Fruit fly (Drosophila melanogaster) whole organism, embryonic: ENCODE data around the gene Nepl18.

Source experiments
- Antp ChIP-seq: fragments of 200-800 bp; sonication (Bioruptor generic); optimal IDR thresholded peaks from 3 replicates; lab custom pipeline; 2016; ENCODE audit warnings: missing biosample characterization, missing genetic modification characterization
- Atf-2 ChIP-seq: fragments of 200-800 bp; sonication (Bioruptor generic); optimal IDR thresholded peaks from 2 replicates; lab custom pipeline; 2016; ENCODE audit warnings: missing biosample characterization, missing genetic modification characterization
- Atf3 ChIP-seq: fragments of 200-800 bp; sonication (Bioruptor generic); optimal IDR thresholded peaks from 3 replicates; lab custom pipeline; 2016; ENCODE audit warnings: missing biosample characterization, missing genetic modification characterization
- Blimp-1 ChIP-seq: fragments of 200-800 bp; sonication (Bioruptor generic); optimal IDR thresholded peaks from 3 replicates; lab custom pipeline; 2018; ENCODE audit warnings: missing biosample characterization, missing genetic modification characterization, mild to moderate bottlenecking, moderate library complexity, missing genetic modification reagents
- CG11696 ChIP-seq: fragments of 200-800 bp; sonication (Bioruptor generic); IDR thresholded peaks from 2 replicates; pipeline ENCODE4 v1.3.6; 2022; ENCODE audit warnings: missing biosample characterization, missing genetic modification characterization
- CG12299 ChIP-seq: fragments of 200-800 bp; sonication (Bioruptor generic); optimal IDR thresholded peaks from 2 replicates; lab custom pipeline; 2018; ENCODE audit warnings: missing biosample characterization, mild to moderate bottlenecking, missing genetic modification characterization
- CG12769 ChIP-seq: fragments of 200-800 bp; sonication (Bioruptor generic); optimal IDR thresholded peaks from 2 replicates; lab custom pipeline; 2019; ENCODE audit warnings: missing biosample characterization, mild to moderate bottlenecking, missing genetic modification characterization, moderate library complexity
- CG15269 ChIP-seq: fragments of 200-800 bp; sonication (Bioruptor generic); optimal IDR thresholded peaks from 2 replicates; lab custom pipeline; 2018; ENCODE audit warnings: missing biosample characterization, mild to moderate bottlenecking, missing genetic modification characterization, moderate library complexity
- CG15696 ChIP-seq: fragments of 200-800 bp; sonication (Bioruptor generic); optimal IDR thresholded peaks from 2 replicates; lab custom pipeline; 2019; ENCODE audit warnings: missing biosample characterization, mild to moderate bottlenecking, missing genetic modification characterization, moderate library complexity
- CG17612 ChIP-seq: fragments of 200-800 bp; sonication (Bioruptor generic); IDR thresholded peaks from 2 replicates; pipeline ENCODE4 v1.3.6; 2022; ENCODE audit warnings: missing biosample characterization, missing genetic modification characterization
- CG17912 ChIP-seq: fragments of 200-800 bp; sonication (Bioruptor generic); optimal IDR thresholded peaks from 2 replicates; lab custom pipeline; 2018; ENCODE audit warnings: missing biosample characterization, mild to moderate bottlenecking, missing genetic modification characterization
- CG2120 ChIP-seq: fragments of 200-800 bp; sonication (Bioruptor generic); optimal IDR thresholded peaks from 3 replicates; lab custom pipeline; 2016; ENCODE audit warnings: missing biosample characterization, missing genetic modification characterization
- CG2199 ChIP-seq: fragments of 200-800 bp; sonication (Bioruptor generic); IDR thresholded peaks from 3 replicates; pipeline ENCODE4 v1.3.6; 2022; ENCODE audit warnings: missing biosample characterization, missing genetic modification characterization
- CG2712 ChIP-seq: fragments of 200-800 bp; optimal IDR thresholded peaks from 3 replicates; lab custom pipeline; 2019; ENCODE audit warnings: missing biosample characterization, mild to moderate bottlenecking, missing genetic modification characterization, moderate library complexity
- CG30431 ChIP-seq: fragments of 200-800 bp; sonication (Bioruptor generic); optimal IDR thresholded peaks from 2 replicates; lab custom pipeline; 2017; ENCODE audit warnings: missing biosample characterization, missing genetic modification characterization
- CG31365 ChIP-seq: fragments of 200-800 bp; sonication (Bioruptor generic); optimal IDR thresholded peaks from 2 replicates; lab custom pipeline; 2018; ENCODE audit warnings: missing biosample characterization, mild to moderate bottlenecking, missing genetic modification characterization
- CG32767 ChIP-seq: fragments of 200-800 bp; sonication (Bioruptor generic); IDR thresholded peaks from 2 replicates; pipeline ENCODE4 v1.3.6; 2022; ENCODE audit warnings: missing biosample characterization, missing genetic modification characterization
- CG34422 ChIP-seq: fragments of 200-800 bp; sonication (Bioruptor generic); IDR thresholded peaks from 3 replicates; pipeline ENCODE4 v1.3.6; 2022; ENCODE audit warnings: missing biosample characterization, missing genetic modification characterization
- CG4617 ChIP-seq: fragments of 200-800 bp; sonication (Bioruptor generic); optimal IDR thresholded peaks from 3 replicates; lab custom pipeline; 2016; ENCODE audit warnings: missing biosample characterization, missing genetic modification characterization, borderline replicate concordance
- CG6175 ChIP-seq: fragments of 200-800 bp; sonication (Bioruptor generic); IDR thresholded peaks from 3 replicates; pipeline ENCODE4 v1.3.6; 2022; ENCODE audit warnings: missing biosample characterization, missing genetic modification characterization
- CG6765 ChIP-seq: fragments of 200-800 bp; sonication (Bioruptor generic); optimal IDR thresholded peaks from 3 replicates; lab custom pipeline; 2017; ENCODE audit warnings: missing biosample characterization, mild to moderate bottlenecking, missing genetic modification characterization
- CG7963 ChIP-seq: fragments of 200-800 bp; sonication (Bioruptor generic); IDR thresholded peaks from 3 replicates; pipeline ENCODE4 v1.3.6; 2022; ENCODE audit warnings: missing biosample characterization, missing genetic modification characterization; ENCODE audit not compliant: partially characterized antibody
- CG8281 ChIP-seq: fragments of 200-800 bp; sonication (Bioruptor generic); optimal IDR thresholded peaks from 2 replicates; lab custom pipeline; 2018; ENCODE audit warnings: missing biosample characterization, mild to moderate bottlenecking, missing genetic modification characterization, moderate library complexity
- CG8924 ChIP-seq: fragments of 200-800 bp; optimal IDR thresholded peaks from 3 replicates; lab custom pipeline; 2019; ENCODE audit warnings: missing biosample characterization, mild to moderate bottlenecking, missing genetic modification characterization, moderate library complexity
- CrebB ChIP-seq: fragments of 200-800 bp; sonication (Bioruptor generic); optimal IDR thresholded peaks from 3 replicates; lab custom pipeline; 2018; ENCODE audit warnings: missing biosample characterization, mild to moderate bottlenecking, missing genetic modification characterization
- E2f2 ChIP-seq: fragments of 200-800 bp; sonication (Bioruptor generic); IDR thresholded peaks from 2 replicates; pipeline ENCODE4 v1.3.6; 2022; ENCODE audit warnings: missing biosample characterization, missing genetic modification characterization
- Ets97D ChIP-seq: fragments of 200-800 bp; sonication (Bioruptor generic); optimal IDR thresholded peaks from 3 replicates; lab custom pipeline; 2016; ENCODE audit warnings: missing biosample characterization, missing genetic modification characterization
- Fer3 ChIP-seq: fragments of 200-800 bp; sonication (Bioruptor generic); optimal IDR thresholded peaks from 2 replicates; lab custom pipeline; 2018; ENCODE audit warnings: missing biosample characterization, mild to moderate bottlenecking, missing genetic modification characterization, moderate library complexity
- Mad ChIP-seq: fragments of 200-800 bp; sonication (Bioruptor generic); optimal IDR thresholded peaks from 2 replicates; lab custom pipeline; 2016; ENCODE audit warnings: missing biosample characterization, missing genetic modification characterization
- NFAT ChIP-seq: fragments of 200-800 bp; sonication (Bioruptor generic); IDR thresholded peaks from 2 replicates; pipeline ENCODE4 v1.3.6; 2022; ENCODE audit warnings: missing biosample characterization, missing genetic modification characterization
- Opbp ChIP-seq: fragments of 200-800 bp; sonication (Bioruptor generic); IDR thresholded peaks from 3 replicates; pipeline ENCODE4 v1.3.6; 2022; ENCODE audit warnings: missing biosample characterization, missing genetic modification characterization; ENCODE audit not compliant: partially characterized antibody
- Sox102F ChIP-seq: fragments of 200-800 bp; sonication (Bioruptor generic); optimal IDR thresholded peaks from 2 replicates; lab custom pipeline; 2018; ENCODE audit warnings: missing biosample characterization, mild to moderate bottlenecking, missing genetic modification characterization, moderate library complexity
- Xrp1 ChIP-seq: fragments of 200-800 bp; sonication (Bioruptor generic); IDR thresholded peaks from 2 replicates; pipeline ENCODE4 v1.3.6; 2022; ENCODE audit warnings: missing biosample characterization, missing genetic modification characterization
- bcd ChIP-seq: fragments of 200-800 bp; sonication (Bioruptor generic); optimal IDR thresholded peaks from 2 replicates; lab custom pipeline; 2017; ENCODE audit warnings: missing biosample characterization, mild to moderate bottlenecking, missing genetic modification characterization
- caup ChIP-seq: fragments of 200-800 bp; sonication (Bioruptor generic); optimal IDR thresholded peaks from 3 replicates; lab custom pipeline; 2017; ENCODE audit warnings: missing biosample characterization, mild to moderate bottlenecking, missing genetic modification characterization, moderate library complexity; ENCODE audit not compliant: severe bottlenecking
- croc ChIP-seq: fragments of 200-800 bp; sonication (Bioruptor generic); conservative IDR thresholded peaks from 3 replicates; pipeline ENCODE4 v1.3.6; 2022; ENCODE audit warnings: missing biosample characterization, missing genetic modification characterization
- dpn ChIP-seq, 2 experiments: fragments of 200-800 bp; sonication (Bioruptor generic); optimal IDR thresholded peaks; 3 replicates each; lab custom pipeline; 2016; ENCODE audit warnings: missing biosample characterization in 2 of 2, missing genetic modification characterization in 2 of 2
- esg ChIP-seq: fragments of 200-800 bp; sonication (Bioruptor generic); conservative IDR thresholded peaks from 2 replicates; pipeline ENCODE4 v1.3.6; 2022; ENCODE audit warnings: missing biosample characterization, missing genetic modification characterization
- eve ChIP-seq, 2 experiments: fragments of >200 bp; optimal IDR thresholded peaks; 2 replicates each; lab custom pipeline; 2017; ENCODE audit warnings: missing biosample characterization in 2 of 2, missing genetic modification characterization in 2 of 2
- grau ChIP-seq: fragments of 200-800 bp; optimal IDR thresholded peaks from 3 replicates; lab custom pipeline; 2019; ENCODE audit warnings: missing biosample characterization, mild to moderate bottlenecking, missing genetic modification characterization, moderate library complexity
- ham ChIP-seq: fragments of 200-800 bp; sonication (Bioruptor generic); IDR thresholded peaks from 2 replicates; pipeline ENCODE4 v1.3.6; 2022; ENCODE audit warnings: missing biosample characterization, missing genetic modification characterization
- hkb ChIP-seq, 2 experiments: fragments of 200-800 bp in 1 of 2; fragments of >200 bp in 1 of 2; sonication (Bioruptor generic) in 1 of 2; IDR thresholded peaks in 1 of 2; optimal IDR thresholded peaks in 1 of 2; 2 replicates each; pipeline versions ENCODE4 v1.3.6 to Lab custom; 2017 to 2022; ENCODE audit warnings: missing biosample characterization in 1 of 2, missing genetic modification characterization in 1 of 2
- kay ChIP-seq: fragments of 200-800 bp; sonication (Bioruptor generic); optimal IDR thresholded peaks from 2 replicates; lab custom pipeline; 2016; ENCODE audit warnings: missing biosample characterization, missing genetic modification characterization
- kni ChIP-seq: fragments of 200-800 bp; sonication (Bioruptor generic); optimal IDR thresholded peaks from 3 replicates; lab custom pipeline; 2017; ENCODE audit warnings: mild to moderate bottlenecking, missing biosample characterization, missing genetic modification reagents, missing genetic modification characterization
- phol ChIP-seq: fragments of 200-800 bp; sonication (Bioruptor generic); optimal IDR thresholded peaks from 3 replicates; lab custom pipeline; 2018; ENCODE audit warnings: missing biosample characterization, mild to moderate bottlenecking, missing genetic modification characterization, moderate library complexity
- pzg ChIP-seq: fragments of 200-800 bp; sonication (Bioruptor generic); optimal IDR thresholded peaks from 3 replicates; lab custom pipeline; 2018; ENCODE audit warnings: missing biosample characterization, mild to moderate bottlenecking, missing genetic modification characterization, moderate library complexity
- sens ChIP-seq: fragments of 200-800 bp; sonication (Bioruptor generic); peaks from one replicate; lab custom pipeline; 2016; ENCODE audit warnings: missing biosample characterization, missing genetic modification characterization
- slbo ChIP-seq: fragments of 200-800 bp; sonication (Bioruptor generic); IDR thresholded peaks from 2 replicates; pipeline ENCODE4 v1.3.6; 2022; ENCODE audit warnings: missing biosample characterization, missing genetic modification characterization
- sob ChIP-seq: fragments of 200-800 bp; sonication (Bioruptor generic); IDR thresholded peaks from 2 replicates; pipeline ENCODE4 v1.3.6; 2022; ENCODE audit warnings: missing biosample characterization, missing genetic modification characterization
- toy ChIP-seq: fragments of 200-800 bp; sonication (Bioruptor generic); IDR thresholded peaks from 2 replicates; pipeline ENCODE4 v1.3.6; 2022; ENCODE audit warnings: missing biosample characterization, missing genetic modification characterization

Nepl18 gene

DNA sequence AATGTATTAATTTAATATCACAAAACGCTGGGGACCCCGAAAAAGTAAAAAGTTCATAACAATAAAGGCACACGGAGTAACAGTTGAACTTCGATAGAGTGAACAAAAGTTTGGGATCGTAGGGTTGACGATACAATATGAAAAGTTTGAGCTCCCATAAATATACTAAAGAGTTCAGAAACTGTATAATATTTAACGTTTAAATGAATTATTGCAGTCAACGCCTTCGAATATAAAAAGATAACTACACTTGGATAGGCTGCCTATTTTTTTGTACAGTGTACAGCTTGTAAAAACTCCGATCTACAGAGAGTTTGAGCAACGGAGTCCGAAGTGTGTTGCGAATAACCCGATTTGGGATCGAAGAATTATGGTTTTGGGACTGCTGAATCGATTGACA lies 44.7 kb upstream of the Nepl18 start (continued):
- TF ChIP-seq hkb (optimal IDR thresholded peaks at IDR 0.05; lab: Kevin White, UChicago) (no peak), hkb (GFP tag; IDR thresholded peaks at IDR 0.05; lab: Robert Waterston, UW) (0 out of 2 replicates have a peak, but pooled peaks have one; percentile 27), CG15269 (tag; lab: Kevin White, UChicago) (peak; percentile 3), CG8924 (tag; lab: Kevin White, UChicago) (peak; percentile 12), caup (GFP tag; lab: Kevin White, UChicago) (no peak), CG2712 (peak; percentile 7), phol (tag; lab: Kevin White, UChicago) (peak; percentile 25), sens (GFP tag; lab: Kevin White, UChicago) (peak; percentile 46), CG31365 (no peak), CG2120 (GFP tag; lab: Kevin White, UChicago) (peak; percentile 27), Fer3 (tag; lab: Kevin White, UChicago) (peak; percentile 23), E2f2 (GFP tag; lab: Robert Waterston, UW) (no peak), croc (GFP tag; lab: Robert Waterston, UW) (no peak), slbo (GFP tag; lab: Robert Waterston, UW) (peak; percentile 28), Sox102F (GFP tag; lab: Kevin White, UChicago) (peak; percentile 43)

dm6 chr3R:28831172-28831571 lies 44.2 kb upstream of the Nepl18 start:
- TF ChIP-seq CrebB (tag; lab: Kevin White, UChicago) (no peak), Antp (GFP tag; lab: Kevin White, UChicago) (no peak), CG8281 (tag; lab: Kevin White, UChicago) (no peak), grau (tag; lab: Kevin White, UChicago) (no peak), sob (GFP tag; lab: Robert Waterston, UW) (peak; percentile 47; the same call in 1 of the 2 replicates), bcd (GFP tag; lab: Kevin White, UChicago) (no peak), slbo (GFP tag; lab: Robert Waterston, UW) (peak; percentile 63), CG2199 (GFP tag; lab: Robert Waterston, UW) (no peak), CG6765 (GFP tag; lab: Kevin White, UChicago) (peak; percentile 46), toy (no peak), CG32767 (GFP tag; lab: Robert Waterston, UW) (peak; percentile 62; the same call in 1 of the 2 replicates), ham (GFP tag; lab: Robert Waterston, UW) (no peak), CG15696 (no peak), CG12299 (tag; lab: Kevin White, UChicago) (no peak), Opbp (no peak), kay (peak; percentile 71), CG4617 (no peak), CG12769 (tag; lab: Kevin White, UChicago) (peak; percentile 26), Xrp1 (GFP tag; lab: Robert Waterston, UW) (no peak), CG11696 (GFP tag; lab: Robert Waterston, UW) (no peak), CG30431 (GFP tag; lab: Kevin White, UChicago) (no peak), CG17912 (GFP tag; lab: Kevin White, UChicago) (no peak), Atf3 (GFP tag; lab: Kevin White, UChicago) (no peak), dpn (GFP tag; optimal IDR thresholded peaks at IDR 0.05; lab: Kevin White, UChicago) (no peak), Mad (GFP tag; lab: Kevin White, UChicago) (no peak), CG7963 (no peak), CG6175 (no peak), NFAT (GFP tag; lab: Robert Waterston, UW) (no peak), Blimp-1 (GFP tag; lab: Kevin White, UChicago) (no peak), eve (GFP tag; optimal IDR thresholded peaks at IDR 0.05; lab: Kevin White, UChicago) (no peak), kni (GFP tag; lab: Kevin White, UChicago) (no peak), Atf-2 (GFP tag; lab: Kevin White, UChicago) (no peak), esg (no peak), CG34422 (no peak), CG17612 (no peak), pzg (GFP tag; lab: Kevin White, UChicago) (no peak), Ets97D (GFP tag; lab: Kevin White, UChicago) (no peak)
